Fruit fly (Drosophila melanogaster): ENCODE measurements around the gene CG7730.

The CG7730 gene

DNA sequence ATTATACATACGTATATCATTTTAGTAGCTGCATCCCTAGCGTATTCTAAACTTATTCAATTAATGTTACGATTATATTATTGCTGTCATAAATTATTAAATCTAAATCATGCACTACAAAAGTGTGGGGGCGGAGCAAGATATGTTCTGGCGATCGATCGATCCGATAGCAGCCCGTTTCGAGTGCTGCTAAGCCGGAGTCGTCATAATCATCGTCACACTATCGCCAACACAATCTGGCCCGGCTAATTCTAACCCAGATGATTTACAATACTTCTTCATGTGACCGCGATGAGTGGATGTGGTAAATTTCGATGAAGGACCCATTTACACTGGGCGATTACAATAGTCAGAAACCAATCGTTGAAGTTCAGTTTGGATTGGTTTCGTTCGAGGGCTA is 32.5 kb upstream of the CG7730 start:
- TF ChIP-seq Rfx (GFP tag; IDR thresholded peaks at IDR 0.05): no peak
- peak; percentile 94 for TF ChIP-seq exex (tag; optimal IDR thresholded peaks at IDR 0.05)
- peak; percentile 14; the same call in 1 of the 2 replicates for TF ChIP-seq sens-2 (GFP tag; IDR thresholded peaks at IDR 0.05)
- TF ChIP-seq CG10147 (GFP tag; optimal IDR thresholded peaks at IDR 0.05): no peak
- TF ChIP-seq Dfd (GFP tag; optimal IDR thresholded peaks at IDR 0.05): no peak
- TF ChIP-seq Usf (GFP tag; optimal IDR thresholded peaks at IDR 0.05): no peak
- peak; percentile 22; the same call in 1 of the 3 replicates for TF ChIP-seq vnd (GFP tag; IDR thresholded peaks at IDR 0.05; ENCODE audit: partially characterized antibody)
- TF ChIP-seq CG9727 (GFP tag; optimal IDR thresholded peaks at IDR 0.05): no peak
- no peak for TF ChIP-seq Sry-δ (GFP tag; optimal IDR thresholded peaks at IDR 0.05)
- TF ChIP-seq gro (GFP tag; optimal IDR thresholded peaks at IDR 0.05): peak; percentile 21
- no peak for TF ChIP-seq CG12104 (GFP tag; optimal IDR thresholded peaks at IDR 0.05)
- peak; percentile 15 for TF ChIP-seq cwo (GFP tag; optimal IDR thresholded peaks at IDR 0.05)
- TF ChIP-seq Vsx1 (GFP tag; optimal IDR thresholded peaks at IDR 0.05): peak; percentile 95
- no peak for TF ChIP-seq wek (GFP tag; optimal IDR thresholded peaks at IDR 0.05)
- TF ChIP-seq Fer2 (tag; optimal IDR thresholded peaks at IDR 0.05): no peak
- no peak for TF ChIP-seq aop (GFP tag; IDR thresholded peaks at IDR 0.05)
- peak; percentile 57 for TF ChIP-seq CG34376 (GFP tag; optimal IDR thresholded peaks at IDR 0.05)
- TF ChIP-seq Dad (GFP tag; optimal IDR thresholded peaks at IDR 0.05): no peak
- TF ChIP-seq HLH3B (GFP tag; IDR thresholded peaks at IDR 0.05): no peak
- TF ChIP-seq ro (GFP tag; IDR thresholded peaks at IDR 0.05): no peak
- no peak for TF ChIP-seq Dip3 (GFP tag; optimal IDR thresholded peaks at IDR 0.05)
- TF ChIP-seq mam (GFP tag; optimal IDR thresholded peaks at IDR 0.05): no peak
- no peak for TF ChIP-seq Hsf (GFP tag; optimal IDR thresholded peaks at IDR 0.05)
- TF ChIP-seq Dp (GFP tag; optimal IDR thresholded peaks at IDR 0.05): no peak
- TF ChIP-seq CG2712 (tag; optimal IDR thresholded peaks at IDR 0.05): no peak
- no peak for TF ChIP-seq dm (GFP tag; optimal IDR thresholded peaks at IDR 0.05)
- no peak for TF ChIP-seq HHEX (GFP tag; optimal IDR thresholded peaks at IDR 0.05)
- TF ChIP-seq salm (tag; optimal IDR thresholded peaks at IDR 0.05): peak; percentile 9
- peak; percentile 91 for TF ChIP-seq grn (GFP tag; optimal IDR thresholded peaks at IDR 0.05)
- TF ChIP-seq Nf-YB (GFP tag; optimal IDR thresholded peaks at IDR 0.05): no peak
- no peak for TF ChIP-seq CG31365 (tag; optimal IDR thresholded peaks at IDR 0.05)
- no peak for TF ChIP-seq CG2875 (GFP tag; optimal IDR thresholded peaks at IDR 0.05)
- TF ChIP-seq CG14860 (GFP tag; IDR thresholded peaks at IDR 0.05; ENCODE audit: partially characterized antibody): no peak
- TF ChIP-seq CG17385 (GFP tag; optimal IDR thresholded peaks at IDR 0.05): no peak
- no peak for TF ChIP-seq zfh1 (GFP tag; IDR thresholded peaks at IDR 0.05)
- TF ChIP-seq CG14050 (GFP tag; IDR thresholded peaks at IDR 0.05): no peak
- TF ChIP-seq CG32532 (GFP tag; IDR thresholded peaks at IDR 0.05): no peak
- TF ChIP-seq CG6272 (GFP tag; IDR thresholded peaks at IDR 0.05): no peak
- TF ChIP-seq sug (tag; optimal IDR thresholded peaks at IDR 0.05): peak; percentile 72
- TF ChIP-seq luna (GFP tag; optimal IDR thresholded peaks at IDR 0.05): no peak
- no peak for TF ChIP-seq Opbp (GFP tag; IDR thresholded peaks at IDR 0.05; ENCODE audit: partially characterized antibody)
- no peak for TF ChIP-seq dpn (GFP tag; optimal IDR thresholded peaks at IDR 0.05)

dm6 chr3L:17000289-17000688 is 27.0 kb upstream of the CG7730 start:
- TF ChIP-seq mirr (GFP tag; optimal IDR thresholded peaks at IDR 0.05) (peak; percentile 39), chinmo (GFP tag; IDR thresholded peaks at IDR 0.05; ENCODE audit: partially characterized antibody) (0 out of 4 replicates have a peak, but pooled peaks have one; percentile 44), ftz-f1 (GFP tag; optimal IDR thresholded peaks at IDR 0.05) (peak; percentile 0), sug (tag; optimal IDR thresholded peaks at IDR 0.05) (peak; percentile 79), CG32532 (GFP tag; IDR thresholded peaks at IDR 0.05) (peak; percentile 49; the same call in 1 of the 2 replicates), Chrac-16 (GFP tag; optimal IDR thresholded peaks at IDR 0.05) (no peak), grn (GFP tag; optimal IDR thresholded peaks at IDR 0.05) (no peak), Med (GFP tag) (peak; percentile 54), vfl (GFP tag; optimal IDR thresholded peaks at IDR 0.05) (no peak), sens (GFP tag) (peak; percentile 45), cwo (GFP tag; optimal IDR thresholded peaks at IDR 0.05) (peak; percentile 92), Hr78 (GFP tag; optimal IDR thresholded peaks at IDR 0.05) (peak in 1 of 2 experiments; percentile 64), nom (GFP tag; optimal IDR thresholded peaks at IDR 0.05) (peak; percentile 72)
